Worm (Caenorhabditis elegans) whole organism, L4/young adult: ENCODE measurements around the gene K04A8.20.

Experiments
- W03F9.2 ChIP-seq: fragments of 150-350 bp; optimal IDR thresholded peaks from 2 replicates; lab custom pipeline; 2014; ENCODE audit warnings: missing biosample characterization, missing genetic modification characterization
- dao-5 ChIP-seq: sonication (generic microtip); optimal IDR thresholded peaks from 2 replicates; lab custom pipeline; 2016; ENCODE audit warnings: missing genotype, missing genetic modification characterization, moderate library complexity, missing compliant biosample characterization

DNA sequence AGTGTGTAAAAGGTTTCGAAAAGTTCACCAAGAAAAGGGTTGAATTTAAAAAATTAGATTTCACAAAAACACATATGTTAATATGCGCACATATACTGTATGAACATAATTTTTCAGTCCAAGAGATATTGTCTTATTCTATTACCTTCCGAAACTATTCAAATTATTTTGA lies 31.1 kb upstream of the K04A8.20 start, which contains the start of gene F46E10.3:
- TF ChIP-seq dao-5 (tag; lab: Kevin White, UChicago) (no peak), W03F9.2 (tag; lab: Kevin White, UChicago) (no peak)
